Fruit fly (Drosophila melanogaster) Kc167 (cell line): ENCODE measurements around the gene CG3552.

ENCODE experiments used
- Myc ChIP-seq: fragments of >200 bp; optimal IDR thresholded peaks from 2 replicates; lab custom pipeline; 2017; ENCODE audit warnings: missing external identifiers
- Sin3A ChIP-seq: fragments of >200 bp; optimal IDR thresholded peaks from 2 replicates; lab custom pipeline; 2018; ENCODE audit warnings: missing external identifiers
- h ChIP-seq: fragments of >200 bp; optimal IDR thresholded peaks from 3 replicates; lab custom pipeline; 2018; ENCODE audit warnings: missing external identifiers
- insv ChIP-seq: fragments of >200 bp; optimal IDR thresholded peaks from 3 replicates; lab custom pipeline; 2018; ENCODE audit warnings: missing external identifiers
- psq ChIP-seq: fragments of >200 bp; optimal IDR thresholded peaks from 2 replicates; lab custom pipeline; 2017; ENCODE audit warnings: missing external identifiers
- ttk ChIP-seq: sonication (Bioruptor generic); optimal IDR thresholded peaks from 2 replicates; lab custom pipeline; 2017; ENCODE audit warnings: missing external identifiers

Gene CG3552

dm6 chr3L:9487586-9487985 lies 31.5 kb downstream of the CG3552 start, which contains the start of gene pall:
Gene pall, minus strand, starts transcription at chr3L:9487790.
- no peak for TF ChIP-seq psq (lab: Kevin White, UChicago)
- no peak for TF ChIP-seq Sin3A (lab: Kevin White, UChicago)
- no peak for TF ChIP-seq insv (lab: Kevin White, UChicago)
- no peak for TF ChIP-seq ttk (lab: Kevin White, UChicago)
- TF ChIP-seq Myc, result no peak
- no peak for TF ChIP-seq h (lab: Kevin White, UChicago)

- TF ChIP-seq insv (lab: Kevin White, UChicago), result no peak
- no peak for TF ChIP-seq psq (lab: Kevin White, UChicago)
- TF ChIP-seq h (lab: Kevin White, UChicago), result no peak
- no peak for TF ChIP-seq Myc
- TF ChIP-seq Sin3A (lab: Kevin White, UChicago), result no peak
- no peak for TF ChIP-seq ttk (lab: Kevin White, UChicago)
Observed at dm6 chr3L:9489133-9489532, 33.0 kb downstream of the CG3552 start, which contains the start of gene CG32036. Gene CG32036, minus strand, starts transcription at chr3L:9489233.

DNA sequence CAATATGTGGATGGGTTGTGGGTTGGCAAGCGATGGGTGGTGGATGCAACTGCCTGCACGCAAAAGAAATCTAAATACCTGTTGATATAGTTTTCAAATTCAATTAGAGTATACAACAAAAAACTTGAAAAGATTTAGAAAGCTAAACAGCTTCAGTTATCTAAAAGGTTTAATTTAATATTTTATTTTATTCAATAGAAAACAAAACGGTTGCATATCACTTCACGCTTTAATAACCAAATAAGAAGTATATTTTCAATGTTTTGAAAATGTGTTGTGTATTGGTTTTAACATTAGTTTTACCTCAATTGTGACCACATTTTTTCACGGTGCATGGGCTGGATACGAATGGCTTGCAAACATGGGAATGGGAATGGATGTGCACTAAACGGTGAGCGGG lies 33.5 kb downstream of the CG3552 start:
- TF ChIP-seq insv (lab: Kevin White, UChicago) (no peak), Sin3A (lab: Kevin White, UChicago) (no peak), h (lab: Kevin White, UChicago) (no peak), Myc (no peak), ttk (lab: Kevin White, UChicago) (no peak), psq (lab: Kevin White, UChicago) (no peak)

DNA sequence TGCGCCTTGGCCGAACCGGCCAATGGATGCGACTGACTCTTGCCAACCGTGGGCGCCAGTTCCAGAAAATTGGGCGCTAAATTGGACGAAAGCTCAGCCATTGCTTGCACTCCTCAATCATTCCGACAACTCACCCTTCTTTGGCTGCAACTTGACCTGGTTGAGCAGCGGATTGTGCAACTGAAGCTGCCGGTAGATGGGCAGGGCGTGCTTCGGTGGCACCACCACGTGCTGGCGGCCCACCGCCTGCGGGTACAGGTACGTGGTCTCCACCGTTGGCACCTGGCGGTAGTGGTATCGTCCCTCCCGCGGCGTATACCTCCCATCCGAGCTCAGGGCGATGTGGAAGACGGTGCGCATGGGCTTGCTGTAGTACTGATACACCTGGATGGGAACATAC lies 34.3 kb downstream of the CG3552 start:
- TF ChIP-seq h (lab: Kevin White, UChicago) (no peak), psq (lab: Kevin White, UChicago) (no peak), Sin3A (lab: Kevin White, UChicago) (no peak), ttk (lab: Kevin White, UChicago) (no peak), Myc (no peak), insv (lab: Kevin White, UChicago) (no peak)

DNA sequence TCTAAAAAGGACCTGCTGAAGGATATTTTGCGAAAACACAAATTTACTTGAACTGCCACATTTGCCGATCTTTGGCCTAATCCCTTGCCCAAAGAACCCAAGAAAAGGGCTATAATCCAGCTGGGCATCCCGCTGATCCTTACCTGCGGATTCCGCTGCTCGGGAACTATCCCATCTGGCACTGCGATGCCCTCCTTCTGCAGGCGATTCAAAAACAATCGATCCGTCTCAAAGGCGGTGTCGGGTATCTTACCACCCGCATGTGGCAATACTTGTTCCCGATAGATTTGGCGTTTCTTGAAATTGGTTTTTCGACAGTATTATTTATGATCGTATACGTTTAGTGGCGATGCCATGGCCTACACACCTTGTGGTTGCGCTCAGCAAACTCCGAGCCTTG lies 35.2 kb downstream of the CG3552 start:
- TF ChIP-seq Myc, result no peak
- TF ChIP-seq Sin3A (lab: Kevin White, UChicago), result no peak
- TF ChIP-seq psq (lab: Kevin White, UChicago), result no peak
- TF ChIP-seq ttk (lab: Kevin White, UChicago), result no peak
- no peak for TF ChIP-seq h (lab: Kevin White, UChicago)
- TF ChIP-seq insv (lab: Kevin White, UChicago), result no peak

DNA sequence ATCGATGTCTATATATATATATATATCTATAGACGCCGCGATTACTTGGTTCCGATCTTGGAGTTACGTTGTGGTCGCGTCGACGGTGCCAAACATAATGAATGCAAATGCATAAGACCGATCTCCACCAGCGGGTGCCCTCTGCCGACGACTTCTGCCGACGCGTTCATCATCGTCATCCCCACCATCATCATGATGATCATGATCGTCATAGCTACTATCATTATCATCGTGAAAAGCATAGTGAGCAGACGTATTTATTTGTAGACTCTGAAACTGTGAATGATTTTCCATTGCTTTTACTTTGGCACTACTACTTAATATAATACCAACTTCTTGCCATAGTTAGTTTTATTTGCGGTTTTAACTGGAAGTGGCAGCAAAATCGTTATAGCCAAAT lies 36.0 kb downstream of the CG3552 start, which contains the start of gene CG32037:
CG32037 (minus strand) TSS at position 101 of the 400 bp plus-strand sequence.
- TF ChIP-seq h (lab: Kevin White, UChicago), result no peak
- no peak for TF ChIP-seq Myc

- TF ChIP-seq Sin3A (lab: Kevin White, UChicago), result no peak
- no peak for TF ChIP-seq h (lab: Kevin White, UChicago)
Observed at dm6 chr3L:9497249-9497648, 41.1 kb downstream of the CG3552 start.

DNA sequence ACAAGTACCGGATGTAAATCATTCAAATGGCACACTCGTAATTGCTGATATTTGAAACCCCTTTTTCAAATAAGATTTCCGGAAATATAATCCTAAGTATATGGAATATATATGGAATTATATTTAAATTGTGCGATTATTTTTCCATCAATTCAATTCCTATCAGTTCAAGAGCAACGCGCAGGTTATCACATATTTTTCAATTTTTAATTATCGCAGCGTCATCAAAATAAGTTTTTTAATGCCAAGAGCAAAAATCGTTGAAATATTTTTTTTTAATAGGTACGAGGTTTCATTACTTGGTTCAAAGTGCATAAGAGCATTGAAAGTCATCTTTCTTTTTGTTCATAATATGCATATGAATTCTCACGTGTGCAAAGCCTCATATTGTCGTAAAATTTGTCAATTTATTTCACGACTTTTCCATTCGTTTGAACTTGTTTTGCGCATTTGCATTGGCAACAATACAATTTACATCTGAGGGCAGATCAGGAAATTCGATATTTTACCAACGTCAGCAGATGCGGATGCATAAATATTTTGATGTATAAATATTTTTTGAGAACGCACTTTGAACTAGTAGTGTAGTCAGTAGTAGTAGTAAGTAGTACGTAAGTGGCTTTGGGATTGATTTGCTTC lies 42.0 kb downstream of the CG3552 start:
- TF ChIP-seq h (lab: Kevin White, UChicago), result no peak
- no peak for TF ChIP-seq Myc
- TF ChIP-seq Sin3A (lab: Kevin White, UChicago), result no peak
- no peak for TF ChIP-seq insv (lab: Kevin White, UChicago)
- no peak for TF ChIP-seq ttk (lab: Kevin White, UChicago)
- no peak for TF ChIP-seq psq (lab: Kevin White, UChicago)

- TF ChIP-seq Myc (no peak), ttk (lab: Kevin White, UChicago) (no peak), insv (lab: Kevin White, UChicago) (no peak), Sin3A (lab: Kevin White, UChicago) (no peak), h (lab: Kevin White, UChicago) (no peak), psq (lab: Kevin White, UChicago) (no peak)
Observed at dm6 chr3L:9499919-9500807, 44.0 kb downstream of the CG3552 start.

dm6 chr3L:9501298-9501697 lies 45.2 kb downstream of the CG3552 start:
- no peak for TF ChIP-seq h (lab: Kevin White, UChicago)
- TF ChIP-seq ttk (lab: Kevin White, UChicago), result no peak
- no peak for TF ChIP-seq insv (lab: Kevin White, UChicago)
- no peak for TF ChIP-seq psq (lab: Kevin White, UChicago)
- no peak for TF ChIP-seq Sin3A (lab: Kevin White, UChicago)
- TF ChIP-seq Myc, result no peak

DNA sequence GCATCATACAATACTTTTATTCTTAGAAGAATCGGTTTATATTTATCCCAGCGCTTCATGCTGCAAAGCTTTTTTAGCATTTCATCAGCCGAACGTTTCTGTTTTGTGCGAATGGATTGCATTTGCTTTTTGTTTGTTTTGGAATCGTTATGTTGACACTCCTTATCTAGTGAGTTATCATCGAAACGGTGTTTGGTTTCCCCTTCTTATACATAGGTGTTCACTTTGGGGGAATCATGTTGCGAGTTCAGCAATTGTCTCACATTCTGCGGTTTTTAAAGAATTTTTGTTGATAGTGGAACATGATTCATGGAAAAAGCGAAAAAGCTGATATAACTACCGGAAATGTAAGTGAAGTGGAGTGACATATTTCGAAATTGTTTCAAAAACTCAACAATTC lies 46.2 kb downstream of the CG3552 start:
- TF ChIP-seq insv (lab: Kevin White, UChicago), result no peak
- no peak for TF ChIP-seq ttk (lab: Kevin White, UChicago)
- no peak for TF ChIP-seq Myc
- no peak for TF ChIP-seq h (lab: Kevin White, UChicago)
- TF ChIP-seq Sin3A (lab: Kevin White, UChicago), result no peak
- TF ChIP-seq psq (lab: Kevin White, UChicago), result no peak

DNA sequence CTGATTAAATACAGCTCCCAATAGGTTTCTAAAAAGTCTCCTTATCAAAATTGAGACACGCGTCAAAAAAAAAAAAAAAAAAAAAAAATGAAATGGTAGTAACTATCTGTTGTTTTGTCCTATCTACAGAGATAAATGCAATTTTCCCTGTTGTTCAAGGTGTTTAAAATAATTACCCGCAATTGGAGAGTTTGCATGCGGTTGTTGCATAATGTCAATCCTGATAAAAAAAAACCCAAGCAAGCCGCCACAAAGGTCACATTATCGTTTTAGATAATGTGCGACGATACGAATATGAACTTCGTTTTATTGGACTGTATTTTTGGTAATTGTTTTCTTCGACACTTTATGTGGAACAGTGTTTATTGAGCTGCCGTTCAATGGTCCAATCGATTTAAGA lies 46.7 kb downstream of the CG3552 start:
- no peak for TF ChIP-seq Sin3A (lab: Kevin White, UChicago)
- no peak for TF ChIP-seq ttk (lab: Kevin White, UChicago)
- no peak for TF ChIP-seq Myc
- TF ChIP-seq psq (lab: Kevin White, UChicago), result no peak
- TF ChIP-seq h (lab: Kevin White, UChicago), result no peak
- no peak for TF ChIP-seq insv (lab: Kevin White, UChicago)
